Fruit fly (Drosophila melanogaster): Measurements from ENCODE around the gene Mob2.
A peak's percentile ranks its signal among the peaks of the same experiment; 100 is the strongest.

The Mob2 gene

DNA sequence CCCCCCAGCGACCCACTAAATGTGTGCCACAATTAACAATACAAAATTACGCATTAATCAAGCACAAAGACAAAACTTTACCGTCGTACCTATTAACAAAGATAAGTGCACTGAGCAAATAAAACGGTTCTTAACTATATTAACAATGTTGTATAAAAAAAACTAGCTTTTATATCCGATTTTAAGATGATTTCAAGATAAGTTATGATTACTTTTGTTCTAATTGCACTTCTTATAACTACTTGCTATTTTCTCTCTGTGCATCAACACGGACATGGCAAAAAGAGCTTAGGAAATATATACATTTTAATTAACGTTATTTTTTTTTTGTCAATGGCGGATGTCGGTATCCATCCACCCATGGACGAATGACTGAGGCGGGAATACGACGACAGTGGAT, 25.9 kb downstream of the Mob2 start (continued):
- TF ChIP-seq NFAT (GFP tag; IDR thresholded peaks at IDR 0.05) (no peak), GATAe (GFP tag; conservative IDR thresholded peaks at IDR 0.05) (no peak), Poxn (GFP tag; IDR thresholded peaks at IDR 0.05) (no peak), scrt (GFP tag; optimal IDR thresholded peaks at IDR 0.05) (no peak), CG14860 (GFP tag; IDR thresholded peaks at IDR 0.05; ENCODE audit: partially characterized antibody) (no peak), Hr51 (GFP tag; optimal IDR thresholded peaks at IDR 0.05) (peak in 1 of 2 experiments; percentile 35), HHEX (GFP tag; optimal IDR thresholded peaks at IDR 0.05) (no peak), CG7271 (tag; optimal IDR thresholded peaks at IDR 0.05) (no peak), disco-r (GFP tag; optimal IDR thresholded peaks at IDR 0.05) (no peak), CG11247 (GFP tag; IDR thresholded peaks at IDR 0.05) (no peak), Doc3 (GFP tag; IDR thresholded peaks at IDR 0.05; ENCODE audit: partially characterized antibody) (no peak), chm (GFP tag; IDR thresholded peaks at IDR 0.05) (no peak), prd (optimal IDR thresholded peaks at IDR 0.05) (no peak), prd (GFP tag; IDR thresholded peaks at IDR 0.05) (peak; percentile 39; the same call in 2 of the 3 replicates), CG8089 (GFP tag; optimal IDR thresholded peaks at IDR 0.05) (no peak), Myb (GFP tag; optimal IDR thresholded peaks at IDR 0.05) (no peak), CHES-1-like (GFP tag; optimal IDR thresholded peaks at IDR 0.05) (no peak), gro (GFP tag; optimal IDR thresholded peaks at IDR 0.05) (no peak), Blimp-1 (GFP tag; optimal IDR thresholded peaks at IDR 0.05) (peak; percentile 24), sens (GFP tag) (peak; percentile 83), CG7839 (tag; optimal IDR thresholded peaks at IDR 0.05) (peak; percentile 12), CG34376 (GFP tag; optimal IDR thresholded peaks at IDR 0.05) (no peak), CG15696 (tag; optimal IDR thresholded peaks at IDR 0.05) (no peak), ttk (GFP tag; IDR thresholded peaks at IDR 0.05) (0 out of 2 replicates have a peak, but pooled peaks have one; percentile 7), corto (GFP tag; optimal IDR thresholded peaks at IDR 0.05) (no peak), slp2 (GFP tag; optimal IDR thresholded peaks at IDR 0.05) (no peak), CG12155 (GFP tag; optimal IDR thresholded peaks at IDR 0.05) (no peak), CG15073 (GFP tag; optimal IDR thresholded peaks at IDR 0.05) (no peak), Lhr (GFP tag; optimal IDR thresholded peaks at IDR 0.05) (no peak), tll (GFP tag; optimal IDR thresholded peaks at IDR 0.05) (no peak), CG4854 (GFP tag; optimal IDR thresholded peaks at IDR 0.05) (no peak), ro (GFP tag; IDR thresholded peaks at IDR 0.05) (no peak), CG17568 (GFP tag; optimal IDR thresholded peaks at IDR 0.05) (no peak), CG10654 (GFP tag; optimal IDR thresholded peaks at IDR 0.05) (no peak), CG14050 (GFP tag; IDR thresholded peaks at IDR 0.05) (no peak), CG13775 (GFP tag; optimal IDR thresholded peaks at IDR 0.05) (no peak), CG4404 (GFP tag; IDR thresholded peaks at IDR 0.05) (no peak), Taf1 (GFP tag; IDR thresholded peaks at IDR 0.05) (no peak), Dref (GFP tag; IDR thresholded peaks at IDR 0.05) (no peak), danr (GFP tag; IDR thresholded peaks at IDR 0.05) (no peak), CG11093 (GFP tag; IDR thresholded peaks at IDR 0.05) (no peak; the same call in 2 of the 3 replicates), CG2199 (GFP tag; IDR thresholded peaks at IDR 0.05) (no peak), CG7556 (GFP tag; optimal IDR thresholded peaks at IDR 0.05) (no peak), Adf1 (GFP tag; IDR thresholded peaks at IDR 0.05) (no peak), CG6272 (GFP tag; IDR thresholded peaks at IDR 0.05) (no peak), kni (GFP tag; optimal IDR thresholded peaks at IDR 0.05) (no peak), Hand (GFP tag; optimal IDR thresholded peaks at IDR 0.05) (no peak), esg (GFP tag; conservative IDR thresholded peaks at IDR 0.05) (no peak), CG14014 (GFP tag; IDR thresholded peaks at IDR 0.05) (no peak), NC2α (GFP tag; optimal IDR thresholded peaks at IDR 0.05) (no peak), Ets65A (GFP tag) (peak; percentile 13), CG17328 (GFP tag; IDR thresholded peaks at IDR 0.05) (peak; percentile 7; the same call in 1 of the 2 replicates)

Measured in whole organism, embryonic.